Fruit fly (Drosophila melanogaster) whole organism, adult: ENCODE measurements around the gene Gk1.

Source experiments
- CG11617 ChIP-seq: fragments of 200-800 bp; sonication (Bioruptor generic); optimal IDR thresholded peaks from 2 replicates; lab custom pipeline; 2017; ENCODE audit warnings: mild to moderate bottlenecking, missing biosample characterization, missing genetic modification reagents, missing genetic modification characterization
- CG33017 ChIP-seq: fragments of 200-800 bp; sonication (Bioruptor generic); optimal IDR thresholded peaks from 2 replicates; lab custom pipeline; 2018; ENCODE audit warnings: missing biosample characterization, mild to moderate bottlenecking, missing genetic modification characterization, moderate library complexity
- Clk ChIP-seq: fragments of 200-800 bp; sonication (Bioruptor generic); optimal IDR thresholded peaks from 2 replicates; lab custom pipeline; 2017; ENCODE audit warnings: missing biosample characterization, missing genetic modification characterization
- Hr96 ChIP-seq: fragments of 200-800 bp; sonication (Bioruptor generic); optimal IDR thresholded peaks from 2 replicates; lab custom pipeline; 2016; ENCODE audit warnings: missing biosample characterization, missing genetic modification characterization
- Mnt ChIP-seq: fragments of 200-800 bp; sonication (Bioruptor generic); optimal IDR thresholded peaks from 2 replicates; lab custom pipeline; 2016; ENCODE audit warnings: missing biosample characterization, mild to moderate bottlenecking, missing genetic modification characterization
- bab1 ChIP-seq: fragments of 200-800 bp; sonication (Bioruptor generic); optimal IDR thresholded peaks from 3 replicates; lab custom pipeline; 2019; ENCODE audit warnings: missing biosample characterization, mild to moderate bottlenecking, missing genetic modification characterization, moderate library complexity
- cic ChIP-seq: fragments of 200-800 bp; sonication (Bioruptor generic); optimal IDR thresholded peaks from 2 replicates; lab custom pipeline; 2017; ENCODE audit warnings: missing biosample characterization, mild to moderate bottlenecking, missing genetic modification characterization, moderate library complexity
- cnc ChIP-seq, 2 experiments: fragments of >200 bp; optimal IDR thresholded peaks; 2 replicates each; lab custom pipeline; 2017
- toe ChIP-seq: fragments of 200-800 bp; sonication (Bioruptor generic); optimal IDR thresholded peaks from 2 replicates; lab custom pipeline; 2016; ENCODE audit warnings: missing biosample characterization, missing genetic modification characterization

DNA sequence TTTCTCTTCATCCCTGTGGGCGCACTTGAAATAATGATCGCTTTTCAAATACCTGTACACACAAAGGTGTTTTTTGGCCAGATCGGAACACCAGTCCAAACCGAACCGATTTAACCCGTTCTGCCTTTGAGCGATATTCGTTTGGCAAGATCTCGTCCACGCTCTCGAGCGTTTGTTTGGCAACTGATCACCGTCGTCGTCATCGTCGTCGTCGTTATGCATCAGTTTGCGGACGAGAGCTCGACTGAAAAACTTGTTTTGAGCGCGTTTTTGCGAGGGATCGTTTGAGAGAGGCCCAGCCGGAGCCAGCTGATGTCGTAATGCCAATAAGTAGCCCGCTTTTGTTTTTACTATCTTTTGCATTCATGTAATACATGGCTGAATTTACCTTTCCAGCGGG lies 27.2 kb downstream of the Gk1 start:
- TF ChIP-seq toe (GFP tag; lab: Kevin White, UChicago): no peak
- TF ChIP-seq CG11617: no peak
- TF ChIP-seq bab1 (GFP tag; lab: Kevin White, UChicago): no peak
- TF ChIP-seq CG33017: no peak
- no peak for TF ChIP-seq Mnt (GFP tag; lab: Kevin White, UChicago)
- no peak for TF ChIP-seq cic
- TF ChIP-seq Hr96 (GFP tag; lab: Kevin White, UChicago): no peak
- TF ChIP-seq Clk (GFP tag; lab: Kevin White, UChicago): no peak
- TF ChIP-seq cnc (optimal IDR thresholded peaks at IDR 0.05; lab: Kevin White, UChicago): no peak
